Fruit fly (Drosophila melanogaster): ENCODE results near the gene Atg1.
A peak's percentile ranks its signal among the peaks of the same experiment; 100 is the strongest.

The Atg1 gene

DNA sequence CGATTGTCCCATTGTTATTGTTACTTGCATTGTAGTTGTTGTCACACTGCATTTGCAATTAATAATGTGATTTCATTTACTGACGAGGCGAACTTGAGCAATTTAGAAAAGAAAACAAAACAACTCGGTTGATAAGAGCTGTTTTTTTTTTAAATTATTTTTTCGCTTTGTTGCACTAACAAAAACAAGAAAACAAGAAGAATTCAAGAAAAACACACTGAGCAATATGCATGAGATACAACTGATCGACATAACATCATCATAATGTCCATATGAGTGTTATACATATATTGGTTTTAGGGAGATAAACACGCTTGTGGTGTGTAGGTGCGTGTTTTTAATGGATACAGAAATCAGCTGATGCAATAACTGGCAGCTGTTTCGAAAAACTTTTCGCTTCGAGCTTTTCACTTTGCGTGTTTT, 2.5 kb downstream of the Atg1 start:
- TF ChIP-seq pan (optimal IDR thresholded peaks at IDR 0.05) (no peak), fru (GFP tag; optimal IDR thresholded peaks at IDR 0.05) (peak; percentile 5), Sp1 (GFP tag; optimal IDR thresholded peaks at IDR 0.05) (peak; percentile 2), Dfd (GFP tag; optimal IDR thresholded peaks at IDR 0.05) (no peak), rgr (GFP tag; optimal IDR thresholded peaks at IDR 0.05) (peak; percentile 39), Hr83 (GFP tag; optimal IDR thresholded peaks at IDR 0.05; ENCODE audit: poor library complexity, severe bottlenecking) (peak; percentile 23), woc (GFP tag; optimal IDR thresholded peaks at IDR 0.05) (peak; percentile 20), CG32264 (GFP tag; optimal IDR thresholded peaks at IDR 0.05) (no peak), Rel (GFP tag; optimal IDR thresholded peaks at IDR 0.05) (no peak), Rel (tag; optimal IDR thresholded peaks at IDR 0.05) (peak; percentile 37), h (GFP tag; optimal IDR thresholded peaks at IDR 0.05) (peak; percentile 26), OdsH (GFP tag; optimal IDR thresholded peaks at IDR 0.05) (peak; percentile 11)

DNA sequence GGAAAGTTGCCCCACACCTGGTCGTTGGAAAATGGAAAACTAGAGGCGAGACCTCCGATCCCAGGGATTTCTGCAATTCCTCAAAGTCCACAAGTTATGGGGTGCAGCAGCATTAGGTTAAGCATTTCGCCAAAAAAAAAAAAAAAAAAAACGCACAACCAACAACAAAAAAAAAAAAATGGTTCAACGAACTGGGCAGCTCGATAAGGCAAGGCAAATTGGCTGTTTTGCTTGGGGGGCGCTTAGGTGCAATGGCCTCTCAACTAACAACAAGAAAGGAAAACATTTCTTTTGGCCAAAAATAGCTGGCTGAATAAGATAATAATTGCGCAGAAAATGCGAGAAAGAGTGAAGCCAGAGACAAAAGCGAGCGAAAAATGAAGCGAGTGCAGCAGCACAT, 4.7 kb downstream of the Atg1 start:
- TF ChIP-seq Vsx2 (GFP tag; optimal IDR thresholded peaks at IDR 0.05; ENCODE audit: partially characterized antibody): peak; percentile 60
- no peak for TF ChIP-seq Mio (GFP tag; optimal IDR thresholded peaks at IDR 0.05)

DNA sequence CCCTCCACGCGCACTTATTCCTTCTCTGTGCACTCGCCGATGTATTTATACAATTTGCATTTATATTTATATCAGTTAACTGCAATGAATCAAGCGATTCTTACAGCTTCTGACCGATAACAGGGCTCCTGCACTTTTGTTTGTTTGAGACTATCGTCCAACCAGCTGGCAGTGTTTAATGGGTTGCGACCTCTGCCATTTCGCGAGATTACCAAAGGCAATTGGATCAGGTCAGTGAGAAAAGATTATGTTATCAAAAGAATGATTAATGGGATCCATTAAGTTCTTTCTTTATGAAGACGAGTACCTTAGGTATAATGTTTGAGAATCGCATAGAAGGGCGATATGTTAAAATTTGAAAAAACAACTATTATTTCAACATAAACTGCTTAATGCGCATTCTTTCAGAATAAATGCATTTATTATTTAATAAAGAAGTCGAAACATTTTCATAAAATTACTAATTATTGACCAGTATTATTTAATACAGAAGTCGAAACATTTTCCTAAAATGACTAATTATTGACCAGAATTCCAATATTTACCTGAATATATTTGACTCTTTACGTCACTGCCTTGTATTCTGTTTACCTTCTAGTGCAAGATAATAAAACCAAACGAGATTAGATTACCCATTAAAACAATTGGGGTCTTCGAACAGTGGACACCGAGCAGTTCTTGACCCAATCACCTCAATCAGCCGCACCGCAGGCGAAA, 5.3 kb downstream of the Atg1 start:
- no peak for TF ChIP-seq jim (GFP tag; optimal IDR thresholded peaks at IDR 0.05)

- TF ChIP-seq Sp1 (GFP tag; optimal IDR thresholded peaks at IDR 0.05) (peak; percentile 3), Dif (GFP tag; optimal IDR thresholded peaks at IDR 0.05; ENCODE audit: partially characterized antibody) (no peak), tai (GFP tag; optimal IDR thresholded peaks at IDR 0.05) (no peak), HLH106 (tag; optimal IDR thresholded peaks at IDR 0.05) (no peak), lola (GFP tag; optimal IDR thresholded peaks at IDR 0.05) (no peak), dsf (GFP tag; optimal IDR thresholded peaks at IDR 0.05; ENCODE audit: borderline replicate concordance) (no peak), sv (GFP tag; optimal IDR thresholded peaks at IDR 0.05) (no peak), Hnf4 (GFP tag; optimal IDR thresholded peaks at IDR 0.05) (no peak), br (GFP tag; optimal IDR thresholded peaks at IDR 0.05) (peak; percentile 8), rgr (GFP tag; optimal IDR thresholded peaks at IDR 0.05) (no peak), usp (GFP tag; optimal IDR thresholded peaks at IDR 0.05) (no peak), Dfd (GFP tag; optimal IDR thresholded peaks at IDR 0.05) (no peak), h (GFP tag; optimal IDR thresholded peaks at IDR 0.05) (peak; percentile 16), psq (GFP tag; optimal IDR thresholded peaks at IDR 0.05) (peak; percentile 20), fru (GFP tag; optimal IDR thresholded peaks at IDR 0.05) (peak; percentile 54), Hr78 (GFP tag; optimal IDR thresholded peaks at IDR 0.05) (no peak), CG9705 (GFP tag; optimal IDR thresholded peaks at IDR 0.05) (no peak), jim (GFP tag; optimal IDR thresholded peaks at IDR 0.05) (no peak), CG32264 (GFP tag; optimal IDR thresholded peaks at IDR 0.05) (no peak), woc (GFP tag; optimal IDR thresholded peaks at IDR 0.05) (no peak), Mio (GFP tag; optimal IDR thresholded peaks at IDR 0.05) (no peak)
Measured at dm6 chr3L:12798795-12799311, 6.1 kb downstream of the Atg1 start.

DNA sequence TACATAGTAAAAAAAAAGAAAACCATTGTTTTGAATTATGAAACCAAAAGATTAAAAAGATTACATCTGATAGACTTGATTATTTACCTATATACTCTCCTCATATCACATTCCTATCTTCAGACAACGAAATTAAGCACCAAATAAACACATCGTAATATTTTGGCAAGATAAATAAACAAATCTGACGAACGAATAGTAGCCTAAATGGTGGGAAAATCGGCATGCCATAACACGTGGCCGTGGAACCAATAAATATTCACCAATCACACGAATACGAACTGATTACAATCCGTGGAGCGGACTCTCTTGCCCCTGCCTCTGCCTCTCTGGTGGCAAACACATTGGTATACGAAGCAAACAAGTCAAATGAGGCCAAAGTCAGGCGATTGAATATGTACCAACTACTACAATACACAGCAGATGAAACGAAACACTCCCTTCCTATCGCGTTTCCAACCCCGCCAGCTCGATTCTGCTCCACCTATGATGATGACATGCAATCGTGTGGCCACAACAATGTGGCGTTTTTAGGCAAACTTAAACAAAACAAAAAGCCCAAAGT, 8.8 kb downstream of the Atg1 start:
- TF ChIP-seq HLH106 (tag; optimal IDR thresholded peaks at IDR 0.05) (no peak), fru (GFP tag; optimal IDR thresholded peaks at IDR 0.05) (no peak), ey (GFP tag; optimal IDR thresholded peaks at IDR 0.05) (no peak), CG9705 (GFP tag; optimal IDR thresholded peaks at IDR 0.05) (no peak), Rel (GFP tag; optimal IDR thresholded peaks at IDR 0.05) (no peak), Rel (tag; optimal IDR thresholded peaks at IDR 0.05) (no peak), dmrt93B (GFP tag; optimal IDR thresholded peaks at IDR 0.05) (no peak), br (GFP tag; optimal IDR thresholded peaks at IDR 0.05) (no peak), Mio (GFP tag; optimal IDR thresholded peaks at IDR 0.05) (no peak)

dm6 chr3L:12794532-12794931, 10.4 kb downstream of the Atg1 start:
- TF ChIP-seq rgr (GFP tag; optimal IDR thresholded peaks at IDR 0.05) (no peak), OdsH (GFP tag; optimal IDR thresholded peaks at IDR 0.05) (no peak), tai (GFP tag; optimal IDR thresholded peaks at IDR 0.05) (no peak), Jra (GFP tag; optimal IDR thresholded peaks at IDR 0.05) (no peak)
